Worm (Caenorhabditis elegans) whole organism, dauer: ENCODE data around the gene Y57G11C.1147.
"Not testable (repeated sequence)": the region's sequence is repeated elsewhere in the genome, so short reads cannot be mapped to it uniquely, and the experiment has no call there.

Experiments used
- unc-62 ChIP-seq: sonication (generic microtip); optimal IDR thresholded peaks from 2 replicates; lab custom pipeline; 2017; ENCODE audit warnings: missing biosample characterization, missing genetic modification reagents, missing genetic modification characterization

Gene Y57G11C.1147

DNA sequence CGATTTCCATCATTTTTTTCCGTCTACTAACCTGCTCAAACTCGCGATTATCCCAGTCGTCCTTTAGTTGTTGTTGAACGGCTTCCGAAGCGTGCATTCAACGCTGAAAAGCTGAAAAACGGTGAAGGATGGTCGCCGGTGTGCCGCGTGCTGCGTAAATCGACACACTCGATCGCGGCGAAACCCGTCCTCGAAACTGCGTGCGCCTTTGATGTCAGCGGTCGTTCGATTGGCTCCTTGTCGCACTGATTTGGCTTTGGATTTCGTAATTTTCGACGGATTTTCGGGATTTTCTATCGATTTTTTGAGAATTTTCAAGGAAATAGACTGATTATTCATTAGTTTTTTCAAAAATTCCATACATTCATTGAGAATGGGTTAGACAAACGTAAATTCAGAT, at the start of gene Y57G11C.1147, which contains the start of gene nuo-3:
TSS of gene Y57G11C.1147 (minus strand) at position 161 of the 400 bp plus-strand sequence.
TSS of gene nuo-3 (minus strand) at position 191 of the 400 bp plus-strand sequence.
- no peak for TF ChIP-seq unc-62 (GFP tag; lab: Kevin White, UChicago)

DNA sequence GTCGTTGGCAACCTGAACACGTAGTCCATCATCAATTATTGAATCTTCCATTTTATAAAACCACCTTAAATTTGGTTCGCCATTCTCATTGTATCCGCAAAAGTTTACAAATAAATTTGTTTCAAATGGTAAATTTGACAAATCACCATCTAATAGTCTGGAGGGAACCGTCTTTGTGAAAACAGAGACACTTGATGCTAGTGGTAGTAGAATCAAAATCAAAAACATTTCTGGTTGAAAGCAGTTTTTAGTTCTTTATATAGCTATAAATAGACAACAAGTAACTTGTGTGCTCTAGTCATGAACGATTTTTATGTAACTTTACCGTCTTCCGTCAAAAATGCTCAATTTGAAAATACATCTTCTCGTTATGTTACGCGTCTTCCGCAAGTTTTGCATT, 45.7 kb upstream of the Y57G11C.1147 start, which contains the start of gene Y57G11C.20:
TSS of gene Y57G11C.20 (plus strand) at position 301 of the 400 bp plus-strand sequence.
- TF ChIP-seq unc-62 (GFP tag; lab: Kevin White, UChicago), result not testable (repeated sequence)

DNA sequence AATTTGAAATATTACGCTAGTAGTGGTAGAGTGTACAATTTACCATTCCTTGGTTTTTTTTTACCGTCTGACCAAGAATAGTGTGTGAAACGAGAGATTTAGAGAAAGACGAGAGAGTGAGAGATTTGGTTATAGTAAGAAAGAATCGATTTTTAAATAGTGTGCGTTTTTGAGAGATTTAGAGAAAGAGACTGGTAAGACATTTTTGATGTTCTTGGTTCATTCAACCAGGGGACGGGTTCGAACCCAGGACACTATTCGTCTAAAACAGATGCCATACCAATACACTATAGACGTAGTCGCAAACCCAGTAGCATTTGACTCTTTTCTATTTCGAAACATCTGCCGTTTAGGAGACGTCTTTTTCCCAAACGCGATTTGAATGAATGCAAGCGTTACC, 40.8 kb upstream of the Y57G11C.1147 start:
- no peak for TF ChIP-seq unc-62 (GFP tag; lab: Kevin White, UChicago)

DNA sequence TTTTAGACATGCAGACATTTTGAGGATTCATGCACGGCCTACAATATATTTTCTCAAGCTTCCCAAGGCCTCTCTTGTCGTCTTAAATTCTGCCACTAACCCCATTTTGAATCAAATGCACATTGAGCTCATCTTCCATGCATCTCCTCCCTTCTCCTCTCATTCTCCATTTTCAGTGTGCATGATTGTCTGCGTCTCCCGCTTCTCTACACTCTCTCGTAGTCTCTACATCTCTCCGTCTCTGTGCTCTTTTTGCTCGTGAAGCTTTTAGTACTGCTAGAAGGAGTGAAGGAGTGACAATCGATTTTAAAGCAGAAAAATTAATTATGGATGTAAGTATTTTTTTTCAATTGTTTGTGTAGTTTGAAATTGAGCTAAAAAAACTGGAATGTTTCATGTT, 39.6 kb upstream of the Y57G11C.1147 start, which contains the start of gene Y57G11C.22:
TSS of gene Y57G11C.22 (plus strand) at position 327 of the 400 bp plus-strand sequence.
- TF ChIP-seq unc-62 (GFP tag; lab: Kevin White, UChicago), result no peak

DNA sequence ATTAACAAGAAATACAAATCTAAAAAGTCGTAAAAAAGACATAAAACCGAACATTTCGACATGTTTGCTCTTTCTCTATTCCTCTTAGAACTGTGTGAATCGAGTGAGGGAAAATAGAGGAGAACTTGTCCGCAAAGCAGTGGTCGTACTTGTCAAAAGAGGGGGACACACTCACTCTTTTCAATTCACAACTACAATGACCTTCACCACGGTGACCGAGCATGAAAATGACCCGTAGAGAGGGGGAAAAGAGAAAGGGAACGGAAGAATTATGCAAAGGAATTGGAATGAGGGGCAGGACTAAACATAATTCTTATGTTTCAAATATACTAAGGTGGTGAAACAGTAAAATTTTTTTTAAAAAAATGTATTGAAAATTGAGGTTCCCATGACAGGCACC, 36.2 kb upstream of the Y57G11C.1147 start:
- no peak for TF ChIP-seq unc-62 (GFP tag; lab: Kevin White, UChicago)

DNA sequence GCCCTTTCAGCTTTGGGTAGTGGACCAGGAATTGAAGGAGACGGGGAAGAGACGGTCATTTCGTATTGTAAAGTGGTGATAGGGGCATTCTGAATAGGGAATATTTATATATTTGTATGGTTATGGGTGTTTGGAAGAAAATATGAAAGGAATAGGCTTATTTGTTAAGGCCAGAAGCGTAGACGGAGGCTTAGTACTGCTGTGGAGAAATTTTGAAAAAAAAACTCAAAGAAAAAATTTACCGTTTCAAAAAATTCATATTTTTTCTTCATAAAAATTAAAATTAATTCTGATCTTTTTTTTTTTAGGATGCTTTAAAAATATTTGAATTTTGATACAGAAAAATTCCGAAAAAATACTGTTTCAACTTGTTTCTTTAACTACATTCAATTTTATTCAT, 31.7 kb upstream of the Y57G11C.1147 start, which contains the start of gene hhat-2:
TSS of gene hhat-2 (minus strand) at position 101 of the 400 bp plus-strand sequence.
- TF ChIP-seq unc-62 (GFP tag; lab: Kevin White, UChicago), result no peak

DNA sequence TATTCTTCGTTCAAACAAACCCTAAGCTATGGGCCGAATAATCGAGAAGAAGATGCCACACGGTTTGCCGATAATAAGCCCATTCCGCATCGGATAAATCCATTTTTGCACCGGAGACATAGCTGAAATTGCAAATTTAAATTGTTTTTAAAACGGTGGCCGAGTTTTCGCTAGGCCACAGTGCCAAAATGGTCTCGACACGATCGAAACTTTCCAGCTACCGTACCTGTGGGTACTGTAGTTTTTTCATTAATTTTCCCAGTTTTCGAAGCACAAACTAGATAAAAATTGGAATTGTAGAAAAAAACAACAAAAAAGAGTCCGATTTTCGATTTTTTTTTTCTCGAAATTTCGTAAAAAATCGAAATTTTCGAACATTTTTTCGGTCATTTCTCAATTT, 30.9 kb upstream of the Y57G11C.1147 start:
- no peak for TF ChIP-seq unc-62 (GFP tag; lab: Kevin White, UChicago)

DNA sequence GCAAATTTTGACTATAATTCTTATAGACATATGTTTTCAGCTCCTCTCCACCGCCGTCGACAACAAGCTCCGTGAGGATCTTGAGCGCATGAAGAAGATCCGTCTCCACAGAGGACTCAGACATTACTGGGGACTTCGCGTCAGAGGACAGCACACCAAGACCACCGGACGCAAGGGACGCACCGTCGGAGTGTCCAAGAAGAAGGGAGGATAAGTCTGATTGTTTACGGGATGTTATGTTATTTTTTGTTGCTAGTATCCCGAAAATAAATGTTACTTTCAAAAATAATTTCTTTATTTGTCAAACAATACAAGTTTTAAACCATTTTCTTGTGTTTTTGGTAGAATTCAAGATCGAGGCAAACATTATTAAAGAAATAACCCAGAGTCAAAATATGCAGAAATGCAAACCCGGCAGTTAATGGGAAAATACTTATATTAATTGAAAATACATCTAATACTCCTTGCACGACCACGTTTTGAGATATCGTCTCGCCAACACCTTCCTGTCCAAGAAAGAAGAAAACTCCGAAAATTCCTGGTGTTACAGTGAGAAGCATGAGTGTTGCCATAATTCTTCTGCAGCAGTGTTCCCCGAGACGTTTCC, 28.9 kb upstream of the Y57G11C.1147 start:
- TF ChIP-seq unc-62 (GFP tag; lab: Kevin White, UChicago), result no peak

DNA sequence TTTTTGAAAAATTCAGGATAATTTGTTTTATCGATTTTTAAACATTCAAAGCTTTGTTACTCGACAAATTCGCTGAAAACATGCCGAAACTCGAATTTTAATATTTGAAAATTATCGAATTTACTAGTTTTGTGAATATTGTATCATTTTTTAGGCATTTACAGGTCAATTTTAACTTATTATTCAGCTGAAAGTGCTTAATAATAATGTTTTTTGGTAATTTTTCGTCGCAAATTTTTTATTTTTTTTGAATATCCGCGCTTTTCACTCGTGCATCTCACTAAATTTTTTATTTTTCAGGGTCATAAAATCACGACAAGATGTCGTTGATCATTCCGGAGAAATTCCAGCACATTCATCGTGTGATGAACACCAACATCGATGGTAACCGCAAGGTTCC, 28.1 kb upstream of the Y57G11C.1147 start, which contains the start of gene rps-18:
TSS of gene rps-18 (plus strand) at position 301 of the 400 bp plus-strand sequence.
- TF ChIP-seq unc-62 (GFP tag; lab: Kevin White, UChicago), result no peak

DNA sequence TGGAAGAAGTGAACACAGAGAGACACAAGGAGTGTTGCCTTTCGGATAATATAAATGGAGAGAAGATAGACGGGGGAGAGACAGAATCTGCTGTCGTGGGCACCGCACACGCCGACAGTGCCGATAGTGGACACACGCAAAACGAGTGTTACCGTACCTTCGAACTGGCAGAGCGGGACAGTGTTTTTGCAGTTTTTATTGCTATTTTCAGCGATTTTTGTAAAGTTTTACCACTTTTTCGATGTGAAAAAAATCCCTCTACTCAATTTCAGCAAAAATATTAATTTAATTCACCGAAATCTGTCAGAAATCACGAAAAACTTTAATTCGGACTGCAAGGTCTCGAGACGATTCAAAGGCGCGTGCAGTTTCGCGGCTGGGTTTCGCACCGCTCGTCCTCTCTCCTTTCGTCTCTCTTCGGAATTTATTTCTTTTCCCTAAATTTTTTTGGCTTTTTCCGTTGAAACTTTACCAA, 27.6 kb upstream of the Y57G11C.1147 start, which contains the start of gene sec-61.A:
TSS of gene sec-61.A (minus strand) at position 387 of the 475 bp plus-strand sequence.
- TF ChIP-seq unc-62 (GFP tag; lab: Kevin White, UChicago), result no peak

DNA sequence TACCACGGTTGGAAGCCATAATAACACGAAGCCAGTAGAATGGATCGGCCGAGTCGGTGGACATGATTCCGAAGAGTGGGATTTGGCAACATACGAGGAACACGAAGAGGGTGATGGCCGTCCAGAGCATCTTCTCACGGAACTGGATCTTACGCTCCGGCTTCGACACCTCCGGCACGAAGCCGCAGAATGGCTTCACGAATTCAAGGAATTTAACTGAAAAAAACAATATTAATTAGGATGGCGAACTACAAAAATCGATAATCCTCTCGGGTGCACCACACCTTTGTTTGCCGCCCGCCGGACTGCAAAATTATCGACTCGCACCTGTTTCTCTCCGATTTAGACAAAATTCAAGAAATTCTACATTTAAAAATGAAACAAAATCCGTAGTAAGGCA, 26.9 kb upstream of the Y57G11C.1147 start:
- no peak for TF ChIP-seq unc-62 (GFP tag; lab: Kevin White, UChicago)

DNA sequence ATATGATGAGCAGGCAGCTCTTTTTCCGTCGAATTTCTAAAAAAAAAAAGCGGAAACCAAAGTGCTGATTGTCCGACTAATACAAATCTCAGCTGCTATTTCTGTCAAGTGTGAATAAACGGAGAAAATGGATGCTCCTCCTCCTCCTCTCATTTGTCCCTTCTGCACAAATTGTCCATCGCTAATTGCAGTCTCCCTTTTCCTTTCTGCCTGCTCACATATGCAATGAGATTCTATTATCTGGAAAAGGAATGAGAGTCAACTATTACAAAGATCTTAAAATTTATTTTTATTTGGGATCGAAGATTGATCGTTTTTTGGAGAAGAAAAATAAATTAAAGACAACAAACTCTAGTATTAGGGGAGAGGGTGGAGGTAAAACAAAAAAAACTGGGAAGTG, 25.0 kb upstream of the Y57G11C.1147 start:
- TF ChIP-seq unc-62 (GFP tag; lab: Kevin White, UChicago), result no peak

DNA sequence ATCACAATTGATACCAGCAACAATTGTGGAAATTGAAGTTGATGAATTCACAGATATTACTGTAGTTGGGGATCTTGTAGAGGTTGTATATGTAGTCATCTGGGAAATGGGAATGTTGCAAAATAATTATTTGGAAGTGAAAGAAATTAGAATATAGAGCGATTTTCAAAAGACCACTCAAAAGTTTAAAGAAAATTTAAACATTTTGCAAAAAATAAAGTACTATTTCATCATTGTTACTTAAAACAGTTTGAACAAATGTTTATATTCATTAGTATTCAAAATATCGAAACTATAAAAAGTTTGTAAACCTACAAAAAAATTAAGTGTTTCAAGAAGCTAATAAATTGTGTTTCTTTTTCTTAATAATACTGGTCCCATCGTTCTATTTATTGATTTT, 19.0 kb upstream of the Y57G11C.1147 start, which contains the start of gene Y57G11C.46:
TSS of gene Y57G11C.46 (minus strand) at position 101 of the 400 bp plus-strand sequence.
- no peak for TF ChIP-seq unc-62 (GFP tag; lab: Kevin White, UChicago)

DNA sequence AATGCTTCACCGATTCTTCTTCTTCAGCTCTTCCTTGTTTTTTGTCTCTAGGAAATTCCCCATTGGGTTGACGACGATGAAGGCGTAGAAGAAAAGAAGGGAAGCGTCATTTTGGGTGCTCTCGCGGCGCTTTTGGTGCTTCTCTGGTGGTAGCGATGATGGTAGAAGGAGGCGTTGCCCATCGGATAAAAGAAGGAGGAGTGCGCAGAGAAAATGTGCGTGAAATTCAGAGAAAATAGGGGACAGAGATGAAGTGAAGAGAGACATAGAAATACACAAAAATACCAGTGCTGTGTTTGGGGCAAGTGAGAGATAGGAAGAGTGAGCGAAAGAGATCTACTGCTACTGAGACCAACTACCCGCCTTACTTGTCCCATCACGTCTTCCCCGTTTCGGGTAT, 9.6 kb upstream of the Y57G11C.1147 start, which contains the start of gene oig-5:
TSS of gene oig-5 (plus strand) at position 301 of the 400 bp plus-strand sequence.
- TF ChIP-seq unc-62 (GFP tag; lab: Kevin White, UChicago), result no peak

DNA sequence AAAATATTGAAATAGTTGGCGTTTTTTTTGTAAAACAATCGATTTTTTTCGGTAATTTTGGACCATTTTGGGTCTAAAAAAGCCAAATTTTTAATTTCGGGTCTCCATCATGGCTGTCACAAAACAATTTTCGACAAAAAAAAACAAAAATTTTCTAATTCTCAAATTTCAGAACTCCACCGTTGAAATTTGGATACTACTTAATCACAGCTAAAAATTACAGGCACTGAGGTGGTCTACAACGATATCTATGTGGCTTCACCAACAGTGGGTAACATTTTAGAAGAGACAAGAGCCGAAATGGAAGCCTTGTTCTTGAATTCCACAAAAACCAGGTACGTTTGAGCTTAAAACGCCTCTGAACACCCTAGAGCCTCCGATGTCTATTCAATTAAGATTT, 5.0 kb upstream of the Y57G11C.1147 start, which contains the start of gene Y57G11C.1142:
TSS of gene Y57G11C.1142 (plus strand) at position 301 of the 400 bp plus-strand sequence.
- TF ChIP-seq unc-62 (GFP tag; lab: Kevin White, UChicago), result no peak

DNA sequence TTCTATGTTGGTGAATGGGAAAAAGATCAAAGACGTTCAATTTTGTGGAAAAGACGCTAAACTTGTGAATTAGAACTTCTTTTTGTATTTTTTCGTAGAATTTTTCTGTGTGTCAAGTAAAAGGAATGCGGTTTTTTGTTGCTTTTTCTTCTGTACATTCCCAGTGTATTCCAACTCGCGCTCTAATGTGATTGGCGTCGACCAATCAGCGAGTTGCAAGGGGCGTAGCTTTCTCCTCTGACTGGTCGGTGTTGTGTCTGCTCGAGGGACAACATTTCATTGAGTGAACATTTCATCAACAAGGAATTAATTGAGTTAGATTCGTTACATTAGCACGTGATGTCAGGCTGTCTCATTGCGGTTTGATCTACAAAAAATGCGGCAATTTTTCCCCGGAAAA, 3.6 kb upstream of the Y57G11C.1147 start:
- TF ChIP-seq unc-62 (GFP tag; lab: Kevin White, UChicago), result no peak
